Fruit fly (Drosophila melanogaster) whole organism, wandering third instar larva: ENCODE measurements around the gene CG14856.

Experiments used
- Abd-B ChIP-seq: fragments of >200 bp; optimal IDR thresholded peaks from 2 replicates; lab custom pipeline; 2017; ENCODE audit warnings: missing biosample characterization, missing genetic modification characterization
- CG32264 ChIP-seq: fragments of 200-800 bp; sonication (Bioruptor generic); optimal IDR thresholded peaks from 2 replicates; lab custom pipeline; 2016; ENCODE audit warnings: missing biosample characterization, missing genetic modification characterization
- CG9705 ChIP-seq: fragments of 200-800 bp; sonication (Bioruptor generic); optimal IDR thresholded peaks from 2 replicates; lab custom pipeline; 2018; ENCODE audit warnings: missing biosample characterization, mild to moderate bottlenecking, missing genetic modification characterization
- CrebA ChIP-seq: fragments of 200-800 bp; sonication (Bioruptor generic); optimal IDR thresholded peaks from 2 replicates; lab custom pipeline; 2016; ENCODE audit warnings: missing biosample characterization, mild to moderate bottlenecking, missing genetic modification characterization, borderline replicate concordance
- Dif ChIP-seq: fragments of 200-275, 200-300 bp; sonication (Bioruptor generic); optimal IDR thresholded peaks from 2 replicates; lab custom pipeline; 2018; ENCODE audit warnings: missing biosample characterization, missing genetic modification characterization; ENCODE audit not compliant: partially characterized antibody
- GATAd ChIP-seq: sonication (Bioruptor generic); optimal IDR thresholded peaks from 2 replicates; lab custom pipeline; 2016; ENCODE audit warnings: missing biosample characterization, missing genetic modification characterization
- HLH106 ChIP-seq: fragments of 200-800 bp; optimal IDR thresholded peaks from 3 replicates; lab custom pipeline; 2019; ENCODE audit warnings: missing biosample characterization, mild to moderate bottlenecking, missing genetic modification characterization, moderate library complexity
- Hr78 ChIP-seq: fragments of >200 bp; optimal IDR thresholded peaks from 2 replicates; lab custom pipeline; 2017; ENCODE audit warnings: missing biosample characterization, missing genetic modification characterization
- Hr83 ChIP-seq: fragments of 200-300 bp; sonication (Bioruptor generic); optimal IDR thresholded peaks from 2 replicates; lab custom pipeline; 2016; ENCODE audit warnings: missing biosample characterization, mild to moderate bottlenecking, missing genetic modification characterization, moderate library complexity; ENCODE audit not compliant: poor library complexity, severe bottlenecking
- Mio ChIP-seq: sonication (Bioruptor generic); optimal IDR thresholded peaks from 2 replicates; lab custom pipeline; 2016; ENCODE audit warnings: missing biosample characterization, missing genetic modification characterization
- Myc ChIP-seq: fragments of >200 bp; optimal IDR thresholded peaks from 2 replicates; lab custom pipeline; 2017
- N ChIP-seq: fragments of >200 bp; optimal IDR thresholded peaks from 2 replicates; lab custom pipeline; 2018; ENCODE audit warnings: missing biosample characterization, missing external identifiers, missing genetic modification characterization
- OdsH ChIP-seq: fragments of 200-800 bp; sonication (Bioruptor generic); optimal IDR thresholded peaks from 2 replicates; lab custom pipeline; 2016; ENCODE audit warnings: missing biosample characterization, mild to moderate bottlenecking, missing genetic modification characterization
- Rel ChIP-seq, 2 experiments: fragments of 200-800 bp; sonication (Bioruptor generic) in 1 of 2; optimal IDR thresholded peaks; 2 replicates in 1 of 2; 3 replicates in 1 of 2; lab custom pipeline; 2016 to 2019; ENCODE audit warnings: mild to moderate bottlenecking in 2 of 2, missing biosample characterization in 2 of 2, missing genetic modification characterization in 2 of 2, moderate library complexity in 1 of 2
- Sp1 ChIP-seq: fragments of 200-800 bp; sonication (Bioruptor generic); optimal IDR thresholded peaks from 3 replicates; lab custom pipeline; 2019; ENCODE audit warnings: missing biosample characterization, mild to moderate bottlenecking, missing genetic modification characterization, moderate library complexity
- Vsx2 ChIP-seq: fragments of 200-300, 225-300 bp; sonication (Bioruptor generic); optimal IDR thresholded peaks from 2 replicates; lab custom pipeline; 2018; ENCODE audit warnings: missing biosample characterization, missing genetic modification characterization; ENCODE audit not compliant: partially characterized antibody
- br ChIP-seq: fragments of 200-800 bp; sonication (Bioruptor generic); optimal IDR thresholded peaks from 2 replicates; lab custom pipeline; 2016; ENCODE audit warnings: missing biosample characterization, missing genetic modification characterization
- brk ChIP-seq: fragments of 200-800 bp; sonication (Bioruptor generic); optimal IDR thresholded peaks from 2 replicates; lab custom pipeline; 2016; ENCODE audit warnings: missing biosample characterization, mild to moderate bottlenecking, missing genetic modification characterization
- dl ChIP-seq, 2 experiments: fragments of 175-275, 200-275 bp in 1 of 2; fragments of 200-275 bp in 1 of 2; sonication (Bioruptor generic); optimal IDR thresholded peaks; lab custom pipeline; 2018; ENCODE audit warnings: mild to moderate bottlenecking in 2 of 2, missing biosample characterization in 2 of 2, missing genetic modification characterization in 2 of 2, moderate library complexity in 2 of 2; ENCODE audit not compliant: partially characterized antibody in 2 of 2, insufficient read depth in 1 of 2
- dmrt93B ChIP-seq: fragments of 200-800 bp; sonication (Bioruptor generic); optimal IDR thresholded peaks from 2 replicates; lab custom pipeline; 2018; ENCODE audit warnings: missing biosample characterization, mild to moderate bottlenecking, missing genetic modification characterization
- dsf ChIP-seq: sonication (Bioruptor generic); optimal IDR thresholded peaks from 2 replicates; lab custom pipeline; 2016; ENCODE audit warnings: missing biosample characterization, missing genetic modification characterization, borderline replicate concordance
- ey ChIP-seq: fragments of 200-800 bp; sonication (Bioruptor generic); optimal IDR thresholded peaks from 2 replicates; lab custom pipeline; 2016; ENCODE audit warnings: missing biosample characterization, missing genetic modification characterization
- foxo ChIP-seq, 2 experiments: fragments of 200-800 bp; sonication (Bioruptor generic); optimal IDR thresholded peaks; 2 replicates in 1 of 2; 3 replicates in 1 of 2; lab custom pipeline; 2016 to 2017; ENCODE audit warnings: missing biosample characterization in 2 of 2, missing genetic modification characterization in 2 of 2
- fru ChIP-seq: fragments of 200-800 bp; sonication (Bioruptor generic); optimal IDR thresholded peaks from 3 replicates; lab custom pipeline; 2016; ENCODE audit warnings: missing biosample characterization, mild to moderate bottlenecking, missing genetic modification characterization
- h ChIP-seq: fragments of 200-800 bp; sonication (Bioruptor generic); optimal IDR thresholded peaks from 3 replicates; lab custom pipeline; 2016; ENCODE audit warnings: missing biosample characterization, mild to moderate bottlenecking, missing genetic modification characterization
- lola ChIP-seq: fragments of >200 bp; optimal IDR thresholded peaks from 2 replicates; lab custom pipeline; 2017; ENCODE audit warnings: missing biosample characterization, missing genetic modification characterization
- pan ChIP-seq: fragments of >200 bp; optimal IDR thresholded peaks from 2 replicates; lab custom pipeline; 2017
- psq ChIP-seq: fragments of 200-800 bp; sonication (Bioruptor generic); optimal IDR thresholded peaks from 3 replicates; lab custom pipeline; 2017; ENCODE audit warnings: missing biosample characterization, mild to moderate bottlenecking, missing genetic modification characterization, moderate library complexity
- rgr ChIP-seq: fragments of 200-800 bp; sonication (Bioruptor generic); optimal IDR thresholded peaks from 3 replicates; lab custom pipeline; 2016; ENCODE audit warnings: missing biosample characterization, mild to moderate bottlenecking, missing genetic modification characterization
- sage ChIP-seq: fragments of 200-800 bp; sonication (Bioruptor generic); optimal IDR thresholded peaks from 2 replicates; lab custom pipeline; 2016; ENCODE audit warnings: missing biosample characterization, mild to moderate bottlenecking, missing genetic modification characterization
- tai ChIP-seq: sonication (Bioruptor generic); optimal IDR thresholded peaks from 2 replicates; lab custom pipeline; 2016; ENCODE audit warnings: missing biosample characterization, missing genetic modification characterization
- usp ChIP-seq: fragments of >200 bp; optimal IDR thresholded peaks from 2 replicates; lab custom pipeline; 2017; ENCODE audit warnings: missing biosample characterization, missing genetic modification characterization

Gene CG14856

dm6 chr3R:14821175-14821574 is 22.4 kb downstream of the CG14856 start:
- TF ChIP-seq OdsH (GFP tag; lab: Kevin White, UChicago): no peak
- no peak for TF ChIP-seq Mio
- TF ChIP-seq Sp1 (GFP tag; lab: Kevin White, UChicago): no peak
- no peak for TF ChIP-seq CG32264
- TF ChIP-seq sage (GFP tag; lab: Kevin White, UChicago): no peak
- no peak for TF ChIP-seq usp (GFP tag; lab: Kevin White, UChicago)
- TF ChIP-seq lola (GFP tag; lab: Kevin White, UChicago): no peak
- no peak for TF ChIP-seq CrebA
- TF ChIP-seq rgr: no peak
- TF ChIP-seq Abd-B (GFP tag; lab: Kevin White, UChicago): no peak
- no peak for TF ChIP-seq CG9705
- TF ChIP-seq ey (GFP tag; lab: Kevin White, UChicago): no peak
- TF ChIP-seq Dif (GFP tag; lab: Kevin White, UChicago): no peak
- no peak for TF ChIP-seq fru (GFP tag; lab: Kevin White, UChicago)
- TF ChIP-seq pan (lab: Kevin White, UChicago): no peak

dm6 chr3R:14822954-14823353 is 24.2 kb downstream of the CG14856 start:
- TF ChIP-seq dmrt93B: no peak
- no peak for TF ChIP-seq dsf (GFP tag; lab: Kevin White, UChicago)
- TF ChIP-seq CG9705: no peak
- peak; percentile 1 for TF ChIP-seq Dif (GFP tag; lab: Kevin White, UChicago)
- no peak for TF ChIP-seq brk (GFP tag; lab: Kevin White, UChicago)
- TF ChIP-seq HLH106 (tag; lab: Kevin White, UChicago): no peak
- no peak for TF ChIP-seq pan (lab: Kevin White, UChicago)
- TF ChIP-seq lola (GFP tag; lab: Kevin White, UChicago): no peak
- peak; percentile 85 for TF ChIP-seq Myc
- TF ChIP-seq Mio: no peak
- TF ChIP-seq Abd-B (GFP tag; lab: Kevin White, UChicago): no peak
- TF ChIP-seq usp (GFP tag; lab: Kevin White, UChicago): no peak
- TF ChIP-seq Vsx2: peak; percentile 27
- TF ChIP-seq ey (GFP tag; lab: Kevin White, UChicago): no peak
- peak; percentile 63 for TF ChIP-seq N
- no peak for TF ChIP-seq sage (GFP tag; lab: Kevin White, UChicago)
- TF ChIP-seq dl (GFP tag; optimal IDR thresholded peaks at IDR 0.05; lab: Kevin White, UChicago; ENCODE audit: insufficient read depth in 1 of 2, partially characterized antibody in 2 of 2): no peak
- no peak for TF ChIP-seq Sp1 (GFP tag; lab: Kevin White, UChicago)
- no peak for TF ChIP-seq GATAd (GFP tag; lab: Kevin White, UChicago)
- TF ChIP-seq, all 38 proteins: peak for 4

- TF ChIP-seq CG9705 (no peak), h (GFP tag; lab: Kevin White, UChicago) (no peak)
Observed at dm6 chr3R:14830262-14830758, 31.5 kb downstream of the CG14856 start.

- TF ChIP-seq HLH106 (tag; lab: Kevin White, UChicago) (no peak), OdsH (GFP tag; lab: Kevin White, UChicago) (no peak), Hr78 (GFP tag; lab: Kevin White, UChicago) (no peak), lola (GFP tag; lab: Kevin White, UChicago) (no peak), ey (GFP tag; lab: Kevin White, UChicago) (no peak), Myc (no peak), foxo (GFP tag; optimal IDR thresholded peaks at IDR 0.05; lab: Kevin White, UChicago) (no peak), CG32264 (no peak)
Observed at dm6 chr3R:14832256-14832655, 33.5 kb downstream of the CG14856 start.

dm6 chr3R:14844743-14845142 is 46.0 kb downstream of the CG14856 start, which contains the start of gene CG3610:
CG3610 (plus strand) TSS chr3R:14845043.
- no peak for TF ChIP-seq N
- TF ChIP-seq foxo (GFP tag; optimal IDR thresholded peaks at IDR 0.05; lab: Kevin White, UChicago): no peak
- TF ChIP-seq Vsx2: no peak
- no peak for TF ChIP-seq br
- no peak for TF ChIP-seq Sp1 (GFP tag; lab: Kevin White, UChicago)
- TF ChIP-seq h (GFP tag; lab: Kevin White, UChicago): no peak
- TF ChIP-seq pan (lab: Kevin White, UChicago): no peak
- no peak for TF ChIP-seq tai (GFP tag; lab: Kevin White, UChicago)
- TF ChIP-seq Rel (GFP tag; optimal IDR thresholded peaks at IDR 0.05; lab: Kevin White, UChicago): no peak
- no peak for TF ChIP-seq Rel (tag; optimal IDR thresholded peaks at IDR 0.05; lab: Kevin White, UChicago)
- TF ChIP-seq Hr83: no peak
- no peak for TF ChIP-seq Hr78 (GFP tag; lab: Kevin White, UChicago)
- no peak for TF ChIP-seq fru (GFP tag; lab: Kevin White, UChicago)
- TF ChIP-seq ey (GFP tag; lab: Kevin White, UChicago): no peak
- TF ChIP-seq CrebA: no peak
- TF ChIP-seq usp (GFP tag; lab: Kevin White, UChicago): no peak
- TF ChIP-seq psq (GFP tag; lab: Kevin White, UChicago): no peak
